Worm (Caenorhabditis elegans) whole organism, midembryonic: Measurements from ENCODE around the gene oxy-4.

Experiments
- flt-1 ChIP-seq: fragments of 200-800 bp; sonication (Bioruptor generic); IDR thresholded peaks from 2 replicates; pipeline ENCODE4 v1.3.6; 2022; ENCODE audit warnings: missing genetic modification characterization, missing compliant biosample characterization
- med-1 ChIP-seq: sonication (generic microtip); optimal IDR thresholded peaks from 2 replicates; lab custom pipeline; 2017; ENCODE audit warnings: missing genetic modification characterization, mild to moderate bottlenecking, missing compliant biosample characterization, antibody characterized with exemption, missing genetic modification reagents; ENCODE audit not compliant: insufficient read depth
- tab-1 ChIP-seq: fragments of 200-800 bp; sonication (Bioruptor generic); IDR thresholded peaks from 2 replicates; pipeline ENCODE4 v1.3.6; 2022; ENCODE audit warnings: missing genetic modification characterization, missing compliant biosample characterization
- ztf-23 ChIP-seq: fragments of 200-800 bp; sonication (Bioruptor generic); IDR thresholded peaks from 2 replicates; pipeline ENCODE4 v1.3.6; 2022; ENCODE audit warnings: missing genetic modification reagents, missing genetic modification characterization, missing compliant biosample characterization

- TF ChIP-seq flt-1 (GFP tag; lab: Robert Waterston, UW), result no peak
- TF ChIP-seq med-1 (GFP tag; lab: Kevin White, UChicago), result no peak
- no peak for TF ChIP-seq tab-1 (GFP tag; lab: Robert Waterston, UW)
- TF ChIP-seq ztf-23 (GFP tag; lab: Robert Waterston, UW), result no peak
Observed at ce11 chrIII:5173139-5173538, 14.6 kb upstream of the oxy-4 start, which contains the start of gene emb-1.
